Worm (Caenorhabditis elegans) whole organism, L4/young adult: Measurements from ENCODE around the gene Y56A3A.6.

Experiments used
- W03F9.2 ChIP-seq: fragments of 150-350 bp; optimal IDR thresholded peaks from 2 replicates; lab custom pipeline; 2014; ENCODE audit warnings: missing biosample characterization, missing genetic modification characterization
- dao-5 ChIP-seq: sonication (generic microtip); optimal IDR thresholded peaks from 2 replicates; lab custom pipeline; 2016; ENCODE audit warnings: missing genotype, missing genetic modification characterization, moderate library complexity, missing compliant biosample characterization
- him-1 ChIP-seq: sonication (generic microtip); optimal IDR thresholded peaks from 2 replicates; lab custom pipeline; 2016; ENCODE audit warnings: missing genotype, missing genetic modification reagents, missing genetic modification characterization, missing compliant biosample characterization

DNA sequence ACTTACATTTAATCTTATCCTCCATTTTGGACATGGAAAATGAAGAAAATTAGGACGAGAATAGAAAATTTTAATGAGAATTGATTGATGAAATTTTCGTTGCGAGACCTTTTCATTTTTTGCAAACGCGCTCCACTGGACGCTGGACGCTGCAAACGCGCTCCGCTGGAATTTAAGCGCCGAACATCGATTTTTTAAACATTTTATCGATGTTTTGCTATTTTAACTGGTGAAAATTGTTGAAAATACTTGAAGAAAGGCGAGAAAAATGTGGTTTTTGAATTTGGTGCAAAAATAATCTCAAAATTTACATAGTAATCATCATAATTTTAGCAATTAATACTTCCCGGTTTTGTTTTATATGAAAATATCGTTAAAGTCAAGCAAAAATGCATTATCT is 14.3 kb upstream of the Y56A3A.6 start, which contains the start of gene Y56A3A.41:
- TF ChIP-seq him-1 (tag; lab: Kevin White, UChicago) (no peak), W03F9.2 (tag; lab: Kevin White, UChicago) (no peak), dao-5 (tag; lab: Kevin White, UChicago) (no peak)
